Worm (Caenorhabditis elegans) whole organism, L3 larva: ENCODE results near the gene F02C9.1.

ENCODE experiments used
- egl-27 ChIP-seq: sonication (generic microtip); optimal IDR thresholded peaks from 4 replicates; lab custom pipeline; 2017; ENCODE audit warnings: missing biosample characterization, missing genetic modification reagents, missing genetic modification characterization
- lin-15B ChIP-seq: fragments of 150-350 bp; optimal IDR thresholded peaks from 2 replicates; lab custom pipeline; 2014; ENCODE audit warnings: missing biosample characterization, missing genetic modification characterization
- nhr-237 ChIP-seq: fragments of 150-350 bp; optimal IDR thresholded peaks from 2 replicates; lab custom pipeline; 2014; ENCODE audit warnings: missing biosample characterization, missing genetic modification characterization
- nhr-25 ChIP-seq: sonication (generic microtip); optimal IDR thresholded peaks from 2 replicates; lab custom pipeline; 2017; ENCODE audit warnings: missing biosample characterization, missing genetic modification characterization
- pqm-1 ChIP-seq: fragments of 150-350 bp; optimal IDR thresholded peaks from 2 replicates; lab custom pipeline; 2017; ENCODE audit warnings: missing biosample characterization, missing genetic modification characterization, inconsistent platforms
- unc-39 ChIP-seq: sonication (generic microtip); optimal IDR thresholded peaks from 4 replicates; lab custom pipeline; 2017; ENCODE audit warnings: missing biosample characterization, missing genetic modification characterization

ce11 chrV:3185855-3186254 is 47.4 kb downstream of the F02C9.1 start:
- TF ChIP-seq nhr-25 (no peak), nhr-237 (tag; lab: Kevin White, UChicago) (no peak), unc-39 (no peak), egl-27 (tag; lab: Kevin White, UChicago) (no peak), pqm-1 (tag; lab: Kevin White, UChicago) (no peak), lin-15B (tag; lab: Kevin White, UChicago) (no peak)
